Fruit fly (Drosophila melanogaster) whole organism, embryonic: ENCODE data around the gene dgrn.

Source experiments
- Fer1 ChIP-seq: fragments of 200-800 bp; sonication (Bioruptor generic); optimal IDR thresholded peaks from 2 replicates; lab custom pipeline; 2017; ENCODE audit warnings: missing biosample characterization, mild to moderate bottlenecking, missing genetic modification characterization
- cg ChIP-seq: fragments of 200-800 bp; sonication (Bioruptor generic); optimal IDR thresholded peaks from 3 replicates; lab custom pipeline; 2019; ENCODE audit warnings: missing biosample characterization, mild to moderate bottlenecking, missing genetic modification characterization, moderate library complexity

- TF ChIP-seq cg (GFP tag; lab: Kevin White, UChicago) (no peak), Fer1 (no peak)
These were observed 6.9 kb downstream of the dgrn start, which contains the start of gene CG1208 for dm6 chr3R:5831339-5831738.
